Worm (Caenorhabditis elegans) whole organism, young adult: Measurements from ENCODE around the gene skr-8.
A peak's percentile ranks its signal among the peaks of the same experiment; 100 is the strongest.
"Not testable (repeated sequence)": the region's sequence is repeated elsewhere in the genome, so short reads cannot be mapped to it uniquely, and the experiment has no call there.

Experiments
- B0261.1 ChIP-seq: sonication (generic microtip); optimal IDR thresholded peaks from 2 replicates; lab custom pipeline; 2016; ENCODE audit warnings: mild to moderate bottlenecking, missing genetic modification characterization, moderate library complexity, missing compliant biosample characterization
- C06A6.2 ChIP-seq: fragments of 200-800 bp; sonication (Bioruptor generic); conservative IDR thresholded peaks from 2 replicates; pipeline ENCODE4 v1.3.6; 2022; ENCODE audit warnings: missing genetic modification characterization, missing compliant biosample characterization
- D2030.7 ChIP-seq: fragments of 200-800 bp; sonication (Bioruptor generic); IDR thresholded peaks from 2 replicates; pipeline ENCODE4 v1.3.6; 2022; ENCODE audit warnings: missing genetic modification reagents, missing genetic modification characterization, missing compliant biosample characterization
- F39B2.1 ChIP-seq: fragments of 200-800 bp; sonication (Bioruptor generic); IDR thresholded peaks from 2 replicates; pipeline ENCODE4 v1.3.6; 2022; ENCODE audit warnings: missing genetic modification reagents, missing genetic modification characterization, missing compliant biosample characterization
- F49E8.2 ChIP-seq: sonication (generic microtip); optimal IDR thresholded peaks from 3 replicates; lab custom pipeline; 2017; ENCODE audit warnings: missing genetic modification characterization, mild to moderate bottlenecking, missing compliant biosample characterization, antibody characterized with exemption, moderate library complexity; ENCODE audit not compliant: insufficient read depth
- F52B5.7 ChIP-seq: sonication (generic microtip); optimal IDR thresholded peaks from 2 replicates; lab custom pipeline; 2016; ENCODE audit warnings: mild to moderate bottlenecking, missing genetic modification characterization, missing compliant biosample characterization
- Y79H2A.3 ChIP-seq: fragments of 200-800 bp; sonication (Bioruptor generic); conservative IDR thresholded peaks from 2 replicates; pipeline ENCODE4 v1.3.6; 2022; ENCODE audit warnings: missing genetic modification reagents, missing genetic modification characterization, missing compliant biosample characterization
- akir-1 ChIP-seq: fragments of 200-800 bp; sonication (Bioruptor generic); optimal IDR thresholded peaks from 2 replicates; lab custom pipeline; 2018; ENCODE audit warnings: mild to moderate bottlenecking, missing genetic modification characterization, moderate library complexity, missing compliant biosample characterization
- ama-1 ChIP-seq, 3 experiments: fragments of 150-350 bp in 1 of 3; sonication (generic microtip) in 2 of 3; optimal IDR thresholded peaks; 2 replicates each; lab custom pipeline; 2014 to 2018; ENCODE audit warnings: missing biosample characterization in 2 of 3, missing genetic modification characterization in 2 of 3, missing genetic modification reagents in 2 of 3
- aptf-2 ChIP-seq: fragments of 200-800 bp; sonication (Bioruptor generic); conservative IDR thresholded peaks from 2 replicates; pipeline ENCODE4 v1.3.6; 2022; ENCODE audit warnings: missing genetic modification reagents, missing genetic modification characterization, missing compliant biosample characterization
- atf-7 ChIP-seq: sonication (generic microtip); optimal IDR thresholded peaks from 2 replicates; lab custom pipeline; 2017; ENCODE audit warnings: mild to moderate bottlenecking, missing genetic modification characterization, missing compliant biosample characterization
- athp-1 ChIP-seq: sonication (generic microtip); optimal IDR thresholded peaks from 2 replicates; lab custom pipeline; 2017; ENCODE audit warnings: mild to moderate bottlenecking, missing genetic modification characterization, missing compliant biosample characterization
- attf-6 ChIP-seq: fragments of 200-800 bp; sonication (Bioruptor generic); IDR thresholded peaks from 2 replicates; pipeline ENCODE4 v1.3.6; 2022; ENCODE audit warnings: missing genetic modification reagents, missing genetic modification characterization, missing compliant biosample characterization
- cebp-2 ChIP-seq: fragments of 200-800 bp; sonication (Bioruptor generic); IDR thresholded peaks from 2 replicates; pipeline ENCODE4 v1.3.6; 2022; ENCODE audit warnings: missing genetic modification characterization, missing compliant biosample characterization
- ceh-58 ChIP-seq: fragments of 200-800 bp; sonication (Bioruptor generic); IDR thresholded peaks from 2 replicates; pipeline ENCODE4 v1.3.6; 2022; ENCODE audit warnings: missing genetic modification characterization, missing compliant biosample characterization
- dox-1 ChIP-seq: fragments of 200-800 bp; sonication (Bioruptor generic); IDR thresholded peaks from 2 replicates; pipeline ENCODE4 v1.3.6; 2022; ENCODE audit warnings: missing genetic modification reagents, missing genetic modification characterization, missing compliant biosample characterization
- efl-1 ChIP-seq: fragments of 150-350 bp; optimal IDR thresholded peaks from 2 replicates; lab custom pipeline; 2014; ENCODE audit warnings: missing biosample characterization, missing genetic modification reagents, missing genetic modification characterization
- egrh-3 ChIP-seq: fragments of 200-800 bp; sonication (Bioruptor generic); IDR thresholded peaks from 2 replicates; pipeline ENCODE4 v1.3.6; 2022; ENCODE audit warnings: missing genetic modification reagents, missing genetic modification characterization, missing compliant biosample characterization
- ekl-4 ChIP-seq: fragments of 200-800 bp; sonication (Bioruptor generic); IDR thresholded peaks from 2 replicates; pipeline ENCODE4 v1.3.6; 2022; ENCODE audit warnings: missing genetic modification reagents, missing genetic modification characterization, missing compliant biosample characterization
- hmg-1.2 ChIP-seq: fragments of 200-800 bp; sonication (Bioruptor generic); IDR thresholded peaks from 2 replicates; pipeline ENCODE4 v1.3.6; 2022; ENCODE audit warnings: missing genetic modification reagents, missing genetic modification characterization, missing compliant biosample characterization
- let-526 ChIP-seq: fragments of 200-800 bp; sonication (Bioruptor generic); IDR thresholded peaks from 2 replicates; pipeline ENCODE4 v1.3.6; 2022; ENCODE audit warnings: missing genetic modification reagents, missing genetic modification characterization, missing compliant biosample characterization
- let-607 ChIP-seq, 2 experiments: fragments of 200-800 bp in 1 of 2; sonication (Bioruptor generic) in 1 of 2; sonication (generic microtip) in 1 of 2; optimal IDR thresholded peaks; 2 replicates each; lab custom pipeline; 2016 to 2018; ENCODE audit warnings: mild to moderate bottlenecking in 2 of 2, missing compliant biosample characterization in 2 of 2, missing genetic modification characterization in 2 of 2, moderate library complexity in 2 of 2, missing genotype in 1 of 2
- lin-26 ChIP-seq: fragments of 200-800 bp; sonication (Bioruptor generic); IDR thresholded peaks from 2 replicates; pipeline ENCODE4 v1.3.6; 2022; ENCODE audit warnings: missing genetic modification reagents, missing genetic modification characterization, missing compliant biosample characterization
- lin-54 ChIP-seq: fragments of 200-800 bp; sonication (Bioruptor generic); optimal IDR thresholded peaks from 2 replicates; lab custom pipeline; 2018; ENCODE audit warnings: mild to moderate bottlenecking, missing genetic modification characterization, missing compliant biosample characterization
- lir-1 ChIP-seq: fragments of 200-800 bp; sonication (Bioruptor generic); conservative IDR thresholded peaks from 2 replicates; pipeline ENCODE4 v1.3.6; 2022; ENCODE audit warnings: missing genetic modification reagents, missing genetic modification characterization, missing compliant biosample characterization
- madf-3 ChIP-seq: fragments of 200-800 bp; sonication (Bioruptor generic); IDR thresholded peaks from 2 replicates; pipeline ENCODE4 v1.3.6; 2022; ENCODE audit warnings: missing genetic modification reagents, missing genetic modification characterization, missing compliant biosample characterization
- mxl-1 ChIP-seq: sonication (generic microtip); optimal IDR thresholded peaks from 2 replicates; lab custom pipeline; 2016; ENCODE audit warnings: missing genetic modification characterization, missing compliant biosample characterization
- nfya-2 ChIP-seq: fragments of 200-800 bp; sonication (Bioruptor generic); IDR thresholded peaks from 2 replicates; pipeline ENCODE4 v1.3.6; 2022; ENCODE audit warnings: missing genetic modification reagents, missing genetic modification characterization, missing compliant biosample characterization
- nhr-120 ChIP-seq: fragments of 200-800 bp; sonication (Bioruptor generic); IDR thresholded peaks from 2 replicates; pipeline ENCODE4 v1.3.6; 2022; ENCODE audit warnings: missing genetic modification characterization, missing compliant biosample characterization
- nhr-90 ChIP-seq: sonication (generic microtip); optimal IDR thresholded peaks from 2 replicates; lab custom pipeline; 2016; ENCODE audit warnings: missing genotype, mild to moderate bottlenecking, missing genetic modification characterization, missing compliant biosample characterization
- rcor-1 ChIP-seq: fragments of 200-800 bp; sonication (Bioruptor generic); IDR thresholded peaks from 2 replicates; pipeline ENCODE4 v1.3.6; 2022; ENCODE audit warnings: missing genetic modification reagents, missing genetic modification characterization, missing compliant biosample characterization
- rpc-1 ChIP-seq, 2 experiments: fragments of 150-350 bp in 1 of 2; sonication (generic microtip) in 1 of 2; optimal IDR thresholded peaks; 2 replicates each; lab custom pipeline; 2014 to 2018; ENCODE audit warnings: missing biosample characterization in 1 of 2, missing genetic modification characterization in 1 of 2, missing genetic modification reagents in 1 of 2, missing genotype in 1 of 2
- snpc-1.1 ChIP-seq: sonication (generic microtip); optimal IDR thresholded peaks from 2 replicates; lab custom pipeline; 2017; ENCODE audit warnings: missing genetic modification characterization, mild to moderate bottlenecking, missing compliant biosample characterization, antibody characterized with exemption, moderate library complexity, missing genotype, missing genetic modification reagents; ENCODE audit not compliant: insufficient read depth
- snpc-4 ChIP-seq, 5 experiments: fragments of 150-350 bp in 1 of 5; sonication (generic microtip) in 4 of 5; optimal IDR thresholded peaks; 2 replicates each; lab custom pipeline; 2014 to 2018; ENCODE audit warnings: missing genetic modification characterization in 5 of 5, missing biosample characterization in 3 of 5, antibody characterized with exemption in 2 of 5, mild to moderate bottlenecking in 2 of 5, missing compliant biosample characterization in 2 of 5, missing genotype in 2 of 5, moderate library complexity in 2 of 5, missing genetic modification reagents in 1 of 5
- tbp1 ChIP-seq: fragments of 200-800 bp; sonication (Bioruptor generic); optimal IDR thresholded peaks from 2 replicates; lab custom pipeline; 2018; ENCODE audit warnings: mild to moderate bottlenecking, missing genetic modification characterization, missing compliant biosample characterization
- ztf-22 ChIP-seq: fragments of 200-800 bp; sonication (Bioruptor generic); optimal IDR thresholded peaks from 2 replicates; lab custom pipeline; 2018; ENCODE audit warnings: mild to moderate bottlenecking, missing genetic modification characterization, moderate library complexity, missing compliant biosample characterization
- ztf-25 ChIP-seq: fragments of 200-800 bp; sonication (Bioruptor generic); IDR thresholded peaks from 2 replicates; pipeline ENCODE4 v1.3.6; 2022; ENCODE audit warnings: missing genetic modification reagents, missing genetic modification characterization, missing compliant biosample characterization
- ztf-26 ChIP-seq: sonication (generic microtip); optimal IDR thresholded peaks from 2 replicates; lab custom pipeline; 2017; ENCODE audit warnings: missing genetic modification characterization, missing compliant biosample characterization
- ztf-6 ChIP-seq: fragments of 200-800 bp; sonication (Bioruptor generic); IDR thresholded peaks from 2 replicates; pipeline ENCODE4 v1.3.6; 2022; ENCODE audit warnings: missing genetic modification reagents, missing genetic modification characterization, missing compliant biosample characterization

The skr-8 gene

DNA sequence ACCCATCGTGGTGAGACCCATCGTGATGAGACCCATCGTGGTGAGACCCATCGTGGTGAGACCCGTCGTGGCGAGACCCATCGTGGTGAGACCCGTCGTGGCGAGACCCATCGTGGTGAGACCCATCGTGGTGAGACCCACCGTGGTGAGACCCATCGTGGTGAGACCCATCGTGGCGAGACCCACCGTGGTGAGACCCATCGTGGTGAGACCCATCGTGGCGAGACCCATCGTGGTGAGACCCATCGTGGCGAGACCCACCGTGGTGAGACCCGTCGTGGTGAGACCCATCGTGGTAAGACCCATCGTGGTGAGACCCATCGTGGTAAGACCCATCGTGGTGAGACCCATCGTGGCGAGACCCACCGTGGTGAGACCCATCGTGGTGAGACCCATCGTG lies 24.7 kb downstream of the skr-8 start:
- TF ChIP-seq egrh-3 (GFP tag; lab: Robert Waterston, UW) (peak; percentile 77; the same call in 1 of the 2 replicates), lin-26 (GFP tag; lab: Robert Waterston, UW) (0 out of 2 replicates have a peak, but pooled peaks have one; percentile 30), cebp-2 (GFP tag; lab: Robert Waterston, UW) (0 out of 2 replicates have a peak, but pooled peaks have one; percentile 67)

DNA sequence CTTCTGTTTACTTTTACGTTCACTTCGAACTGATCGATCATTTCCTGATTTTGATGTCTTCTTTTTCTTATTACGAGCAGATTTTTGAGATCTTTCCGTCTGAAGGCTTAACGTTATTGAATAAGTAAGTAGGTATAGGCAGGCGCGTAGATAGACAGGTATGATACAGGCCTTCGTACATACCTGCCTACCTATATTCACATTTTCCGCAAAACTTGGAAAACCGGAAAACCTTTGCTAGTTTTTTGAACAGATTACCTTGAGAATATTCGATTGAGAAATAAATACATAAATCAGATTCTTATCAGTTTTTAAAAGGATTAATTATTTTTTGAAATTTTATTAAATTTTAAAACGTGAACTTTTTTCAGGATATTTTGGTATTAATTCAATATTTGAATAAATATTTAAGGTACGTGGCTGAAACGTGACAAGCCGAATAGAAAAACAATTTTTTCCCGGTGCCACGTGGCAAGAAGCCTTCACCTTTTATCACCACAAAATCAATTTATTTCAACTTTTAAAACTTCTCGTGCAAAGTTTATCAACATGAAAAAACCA lies 34.5 kb downstream of the skr-8 start, which contains the start of the genes Y116A8C.37 and Y116A8C.38:
Gene Y116A8C.37 (minus strand): TSS at position 101 of the 561 bp plus-strand sequence.
Gene Y116A8C.38 (plus strand): TSS at position 511 of the 561 bp plus-strand sequence.
- TF ChIP-seq hmg-1.2 (no peak), snpc-4 (GFP tag; optimal IDR thresholded peaks at IDR 0.05; lab: Kevin White, UChicago) (no peak), snpc-4 (tag; optimal IDR thresholded peaks at IDR 0.05; lab: Kevin White, UChicago) (no peak), ceh-58 (GFP tag; lab: Robert Waterston, UW) (no peak), F52B5.7 (tag; lab: Kevin White, UChicago) (no peak), nhr-90 (no peak), let-607 (tag; optimal IDR thresholded peaks at IDR 0.05; lab: Kevin White, UChicago) (no peak), Y79H2A.3 (GFP tag; lab: Robert Waterston, UW) (no peak), mxl-1 (no peak), C06A6.2 (GFP tag; lab: Robert Waterston, UW) (no peak), efl-1 (GFP tag; lab: Kevin White, UChicago) (no peak), nhr-120 (GFP tag; lab: Robert Waterston, UW) (no peak), snpc-1.1 (tag; lab: Kevin White, UChicago) (no peak), aptf-2 (GFP tag; lab: Robert Waterston, UW) (no peak), rcor-1 (GFP tag; lab: Robert Waterston, UW) (no peak)

- TF ChIP-seq dox-1 (GFP tag; lab: Robert Waterston, UW), result 0 out of 2 replicates have a peak, but pooled peaks have one; percentile 8
- TF ChIP-seq ztf-25 (GFP tag; lab: Robert Waterston, UW), result 0 out of 2 replicates have a peak, but pooled peaks have one; percentile 56
- not testable (repeated sequence) for TF ChIP-seq snpc-4 (GFP tag; optimal IDR thresholded peaks at IDR 0.05; lab: Kevin White, UChicago); rpc-1 (optimal IDR thresholded peaks at IDR 0.05; lab: Kevin White, UChicago)
- peak in 1 of 4 experiments; percentile 82 for TF ChIP-seq snpc-4 (tag; optimal IDR thresholded peaks at IDR 0.05; lab: Kevin White, UChicago)
- 0 out of 2 replicates have a peak, but pooled peaks have one; percentile 19 for TF ChIP-seq attf-6 (GFP tag; lab: Robert Waterston, UW)
- TF ChIP-seq rpc-1 (tag; optimal IDR thresholded peaks at IDR 0.05; lab: Kevin White, UChicago), result peak; percentile 65
- TF ChIP-seq B0261.1 (tag; lab: Kevin White, UChicago), result peak; percentile 53
- TF ChIP-seq tbp1, result peak; percentile 82
- TF ChIP-seq hmg-1.2, result 0 out of 2 replicates have a peak, but pooled peaks have one; percentile 15
Measured at ce11 chrIV:17127224-17127623, 38.4 kb downstream of the skr-8 start.

DNA sequence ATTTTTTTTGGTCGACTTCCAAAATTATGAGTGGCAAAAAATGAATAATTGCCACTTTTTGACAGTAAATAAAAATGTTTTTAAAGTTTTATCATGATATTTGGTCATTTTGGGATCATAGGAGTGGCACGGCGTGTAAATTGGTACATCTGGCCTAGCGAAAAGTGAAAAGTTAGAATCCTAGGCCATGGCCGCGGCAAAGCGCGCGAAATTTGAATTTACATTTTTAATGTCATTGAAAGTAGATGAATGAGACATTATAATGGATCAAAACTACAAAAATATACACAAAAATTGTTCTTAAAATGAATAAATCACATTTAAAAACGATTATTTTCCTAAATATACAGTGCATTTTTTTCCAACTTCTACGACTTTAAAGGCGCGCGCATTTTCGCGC lies 39.1 kb downstream of the skr-8 start:
- TF ChIP-seq ztf-22 (GFP tag; lab: Kevin White, UChicago), result no peak

DNA sequence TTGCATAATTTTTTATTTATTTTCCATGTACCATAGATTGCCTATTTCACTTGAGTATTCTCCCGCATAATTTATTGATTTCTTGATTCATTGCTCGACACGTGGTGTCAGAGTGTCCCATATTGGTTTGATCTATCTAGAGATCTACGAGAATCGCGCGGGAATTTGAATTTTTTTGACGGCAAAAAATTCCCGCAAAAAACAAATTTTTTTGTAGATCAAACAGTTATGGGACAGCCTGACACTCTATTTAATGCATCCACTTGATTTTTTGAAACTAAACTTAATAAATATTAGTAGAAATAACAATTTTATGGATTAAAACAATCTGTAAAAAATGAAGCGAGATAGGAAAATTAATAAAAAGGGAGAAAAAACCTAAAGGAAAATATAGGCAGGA lies 39.7 kb downstream of the skr-8 start:
- TF ChIP-seq let-526 (GFP tag; lab: Robert Waterston, UW) (no peak), F49E8.2 (no peak), ekl-4 (GFP tag; lab: Robert Waterston, UW) (no peak), attf-6 (GFP tag; lab: Robert Waterston, UW) (peak; percentile 78; the same call in 1 of the 2 replicates), nfya-2 (GFP tag; lab: Robert Waterston, UW) (no peak), atf-7 (tag; lab: Kevin White, UChicago) (no peak), efl-1 (GFP tag; lab: Kevin White, UChicago) (peak; percentile 68), akir-1 (no peak), F39B2.1 (GFP tag; lab: Robert Waterston, UW) (no peak), madf-3 (0 out of 2 replicates have a peak, but pooled peaks have one; percentile 50), lin-54 (GFP tag; lab: Kevin White, UChicago) (no peak), D2030.7 (peak; percentile 59; the same call in 1 of the 2 replicates), lir-1 (GFP tag; lab: Robert Waterston, UW) (no peak), athp-1 (no peak), ztf-6 (no peak), ztf-26 (tag; lab: Kevin White, UChicago) (no peak), ama-1 (optimal IDR thresholded peaks at IDR 0.05; lab: Kevin White, UChicago) (no peak), ama-1 (GFP tag; optimal IDR thresholded peaks at IDR 0.05; lab: Kevin White, UChicago) (no peak)
